Fruit fly (Drosophila melanogaster): ENCODE data around the gene hec.

DNA sequence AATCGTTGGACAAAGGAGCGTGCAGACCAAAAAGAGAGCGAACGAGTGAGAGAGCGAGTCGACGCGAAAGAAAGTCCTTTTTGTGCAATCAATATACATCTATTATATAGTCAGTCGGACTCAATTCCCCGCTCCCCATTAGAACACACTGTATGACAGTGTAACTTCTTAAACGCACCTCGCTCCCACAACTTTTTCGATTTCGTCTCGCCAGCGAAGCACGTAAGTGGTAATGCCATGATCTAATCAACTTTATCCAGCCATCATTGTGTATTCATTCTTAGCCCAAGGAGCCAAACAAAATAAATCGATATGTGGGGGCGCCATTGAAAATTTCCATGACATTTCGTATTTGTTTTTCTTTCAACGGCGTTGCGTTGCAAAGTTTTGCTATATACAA is 18.2 kb downstream of the hec start:
- TF ChIP-seq psq (optimal IDR thresholded peaks at IDR 0.05) (no peak), Sin3A (optimal IDR thresholded peaks at IDR 0.05) (no peak), h (optimal IDR thresholded peaks at IDR 0.05) (no peak)

All from Kc167 (cell line).